Worm (Caenorhabditis elegans): ENCODE measurements around the gene Y44A6C.2.
"Not testable (repeated sequence)": the region's sequence is repeated elsewhere in the genome, so short reads cannot be mapped to it uniquely, and the experiment has no call there.

- TF ChIP-seq egl-27, nhr-237, ztf-11 (tag; optimal IDR thresholded peaks at IDR 0.05): not testable (repeated sequence)
These were observed 23.2 kb upstream of the Y44A6C.2 start for ce11 chrV:20698837-20699236.

Measured in whole organism, L3 larva.